Fruit fly (Drosophila melanogaster) whole organism, wandering third instar larva: ENCODE results near the gene not.

Experiments
- Abd-B ChIP-seq: fragments of >200 bp; optimal IDR thresholded peaks from 2 replicates; lab custom pipeline; 2017; ENCODE audit warnings: missing biosample characterization, missing genetic modification characterization
- CG32264 ChIP-seq: fragments of 200-800 bp; sonication (Bioruptor generic); optimal IDR thresholded peaks from 2 replicates; lab custom pipeline; 2016; ENCODE audit warnings: missing biosample characterization, missing genetic modification characterization
- CG9705 ChIP-seq: fragments of 200-800 bp; sonication (Bioruptor generic); optimal IDR thresholded peaks from 2 replicates; lab custom pipeline; 2018; ENCODE audit warnings: missing biosample characterization, mild to moderate bottlenecking, missing genetic modification characterization
- CrebA ChIP-seq: fragments of 200-800 bp; sonication (Bioruptor generic); optimal IDR thresholded peaks from 2 replicates; lab custom pipeline; 2016; ENCODE audit warnings: missing biosample characterization, mild to moderate bottlenecking, missing genetic modification characterization, borderline replicate concordance
- Dfd ChIP-seq: fragments of >200 bp; optimal IDR thresholded peaks from 2 replicates; lab custom pipeline; 2017; ENCODE audit warnings: missing biosample characterization, missing genetic modification characterization
- Dif ChIP-seq: fragments of 200-275, 200-300 bp; sonication (Bioruptor generic); optimal IDR thresholded peaks from 2 replicates; lab custom pipeline; 2018; ENCODE audit warnings: missing biosample characterization, missing genetic modification characterization; ENCODE audit not compliant: partially characterized antibody
- GATAd ChIP-seq: sonication (Bioruptor generic); optimal IDR thresholded peaks from 2 replicates; lab custom pipeline; 2016; ENCODE audit warnings: missing biosample characterization, missing genetic modification characterization
- HLH106 ChIP-seq: fragments of 200-800 bp; optimal IDR thresholded peaks from 3 replicates; lab custom pipeline; 2019; ENCODE audit warnings: missing biosample characterization, mild to moderate bottlenecking, missing genetic modification characterization, moderate library complexity
- Hnf4 ChIP-seq: fragments of 200-800 bp; sonication (Bioruptor generic); optimal IDR thresholded peaks from 2 replicates; lab custom pipeline; 2016; ENCODE audit warnings: missing biosample characterization, mild to moderate bottlenecking, missing genetic modification characterization
- Hr78 ChIP-seq: fragments of >200 bp; optimal IDR thresholded peaks from 2 replicates; lab custom pipeline; 2017; ENCODE audit warnings: missing biosample characterization, missing genetic modification characterization
- Hr83 ChIP-seq: fragments of 200-300 bp; sonication (Bioruptor generic); optimal IDR thresholded peaks from 2 replicates; lab custom pipeline; 2016; ENCODE audit warnings: missing biosample characterization, mild to moderate bottlenecking, missing genetic modification characterization, moderate library complexity; ENCODE audit not compliant: poor library complexity, severe bottlenecking
- Jra ChIP-seq: sonication (Bioruptor generic); optimal IDR thresholded peaks from 2 replicates; lab custom pipeline; 2016; ENCODE audit warnings: missing biosample characterization, missing genetic modification characterization
- Mio ChIP-seq: sonication (Bioruptor generic); optimal IDR thresholded peaks from 2 replicates; lab custom pipeline; 2016; ENCODE audit warnings: missing biosample characterization, missing genetic modification characterization
- Myc ChIP-seq: fragments of >200 bp; optimal IDR thresholded peaks from 2 replicates; lab custom pipeline; 2017
- N ChIP-seq: fragments of >200 bp; optimal IDR thresholded peaks from 2 replicates; lab custom pipeline; 2018; ENCODE audit warnings: missing biosample characterization, missing external identifiers, missing genetic modification characterization
- OdsH ChIP-seq: fragments of 200-800 bp; sonication (Bioruptor generic); optimal IDR thresholded peaks from 2 replicates; lab custom pipeline; 2016; ENCODE audit warnings: missing biosample characterization, mild to moderate bottlenecking, missing genetic modification characterization
- Rel ChIP-seq, 2 experiments: fragments of 200-800 bp; sonication (Bioruptor generic) in 1 of 2; optimal IDR thresholded peaks; 2 replicates in 1 of 2; 3 replicates in 1 of 2; lab custom pipeline; 2016 to 2019; ENCODE audit warnings: mild to moderate bottlenecking in 2 of 2, missing biosample characterization in 2 of 2, missing genetic modification characterization in 2 of 2, moderate library complexity in 1 of 2
- Sp1 ChIP-seq: fragments of 200-800 bp; sonication (Bioruptor generic); optimal IDR thresholded peaks from 3 replicates; lab custom pipeline; 2019; ENCODE audit warnings: missing biosample characterization, mild to moderate bottlenecking, missing genetic modification characterization, moderate library complexity
- Vsx2 ChIP-seq: fragments of 200-300, 225-300 bp; sonication (Bioruptor generic); optimal IDR thresholded peaks from 2 replicates; lab custom pipeline; 2018; ENCODE audit warnings: missing biosample characterization, missing genetic modification characterization; ENCODE audit not compliant: partially characterized antibody
- br ChIP-seq: fragments of 200-800 bp; sonication (Bioruptor generic); optimal IDR thresholded peaks from 2 replicates; lab custom pipeline; 2016; ENCODE audit warnings: missing biosample characterization, missing genetic modification characterization
- brk ChIP-seq: fragments of 200-800 bp; sonication (Bioruptor generic); optimal IDR thresholded peaks from 2 replicates; lab custom pipeline; 2016; ENCODE audit warnings: missing biosample characterization, mild to moderate bottlenecking, missing genetic modification characterization
- dl ChIP-seq, 2 experiments: fragments of 175-275, 200-275 bp in 1 of 2; fragments of 200-275 bp in 1 of 2; sonication (Bioruptor generic); optimal IDR thresholded peaks; lab custom pipeline; 2018; ENCODE audit warnings: mild to moderate bottlenecking in 2 of 2, missing biosample characterization in 2 of 2, missing genetic modification characterization in 2 of 2, moderate library complexity in 2 of 2; ENCODE audit not compliant: partially characterized antibody in 2 of 2, insufficient read depth in 1 of 2
- dmrt93B ChIP-seq: fragments of 200-800 bp; sonication (Bioruptor generic); optimal IDR thresholded peaks from 2 replicates; lab custom pipeline; 2018; ENCODE audit warnings: missing biosample characterization, mild to moderate bottlenecking, missing genetic modification characterization
- dsf ChIP-seq: sonication (Bioruptor generic); optimal IDR thresholded peaks from 2 replicates; lab custom pipeline; 2016; ENCODE audit warnings: missing biosample characterization, missing genetic modification characterization, borderline replicate concordance
- ey ChIP-seq: fragments of 200-800 bp; sonication (Bioruptor generic); optimal IDR thresholded peaks from 2 replicates; lab custom pipeline; 2016; ENCODE audit warnings: missing biosample characterization, missing genetic modification characterization
- foxo ChIP-seq, 2 experiments: fragments of 200-800 bp; sonication (Bioruptor generic); optimal IDR thresholded peaks; 2 replicates in 1 of 2; 3 replicates in 1 of 2; lab custom pipeline; 2016 to 2017; ENCODE audit warnings: missing biosample characterization in 2 of 2, missing genetic modification characterization in 2 of 2
- fru ChIP-seq: fragments of 200-800 bp; sonication (Bioruptor generic); optimal IDR thresholded peaks from 3 replicates; lab custom pipeline; 2016; ENCODE audit warnings: missing biosample characterization, mild to moderate bottlenecking, missing genetic modification characterization
- h ChIP-seq: fragments of 200-800 bp; sonication (Bioruptor generic); optimal IDR thresholded peaks from 3 replicates; lab custom pipeline; 2016; ENCODE audit warnings: missing biosample characterization, mild to moderate bottlenecking, missing genetic modification characterization
- jim ChIP-seq: fragments of 175-275, 200-325 bp; sonication (Bioruptor generic); optimal IDR thresholded peaks from 2 replicates; lab custom pipeline; 2016; ENCODE audit warnings: missing biosample characterization, mild to moderate bottlenecking, missing genetic modification characterization
- lola ChIP-seq: fragments of >200 bp; optimal IDR thresholded peaks from 2 replicates; lab custom pipeline; 2017; ENCODE audit warnings: missing biosample characterization, missing genetic modification characterization
- pan ChIP-seq: fragments of >200 bp; optimal IDR thresholded peaks from 2 replicates; lab custom pipeline; 2017
- psq ChIP-seq: fragments of 200-800 bp; sonication (Bioruptor generic); optimal IDR thresholded peaks from 3 replicates; lab custom pipeline; 2017; ENCODE audit warnings: missing biosample characterization, mild to moderate bottlenecking, missing genetic modification characterization, moderate library complexity
- rgr ChIP-seq: fragments of 200-800 bp; sonication (Bioruptor generic); optimal IDR thresholded peaks from 3 replicates; lab custom pipeline; 2016; ENCODE audit warnings: missing biosample characterization, mild to moderate bottlenecking, missing genetic modification characterization
- sage ChIP-seq: fragments of 200-800 bp; sonication (Bioruptor generic); optimal IDR thresholded peaks from 2 replicates; lab custom pipeline; 2016; ENCODE audit warnings: missing biosample characterization, mild to moderate bottlenecking, missing genetic modification characterization
- sv ChIP-seq: fragments of 200-800 bp; sonication (Bioruptor generic); optimal IDR thresholded peaks from 3 replicates; lab custom pipeline; 2016; ENCODE audit warnings: missing biosample characterization, missing genetic modification characterization
- tai ChIP-seq: sonication (Bioruptor generic); optimal IDR thresholded peaks from 2 replicates; lab custom pipeline; 2016; ENCODE audit warnings: missing biosample characterization, missing genetic modification characterization
- usp ChIP-seq: fragments of >200 bp; optimal IDR thresholded peaks from 2 replicates; lab custom pipeline; 2017; ENCODE audit warnings: missing biosample characterization, missing genetic modification characterization
- woc ChIP-seq: sonication (Bioruptor generic); optimal IDR thresholded peaks from 2 replicates; lab custom pipeline; 2016; ENCODE audit warnings: missing biosample characterization, mild to moderate bottlenecking, missing genetic modification characterization

not gene

dm6 chr3L:18628458-18628857 lies 6.5 kb upstream of the not start:
- no peak for TF ChIP-seq Rel (GFP tag; optimal IDR thresholded peaks at IDR 0.05; lab: Kevin White, UChicago)
- TF ChIP-seq Rel (tag; optimal IDR thresholded peaks at IDR 0.05; lab: Kevin White, UChicago), result peak; percentile 67
- no peak for TF ChIP-seq h (GFP tag; lab: Kevin White, UChicago)

- TF ChIP-seq Dif (GFP tag; lab: Kevin White, UChicago) (peak; percentile 44), dl (GFP tag; optimal IDR thresholded peaks at IDR 0.05; lab: Kevin White, UChicago; ENCODE audit: insufficient read depth in 1 of 2, partially characterized antibody in 2 of 2) (peak in 1 of 2 experiments; percentile 22), Mio (GFP tag; lab: Kevin White, UChicago) (no peak)
Measured at dm6 chr3L:18627657-18628455, 5.9 kb upstream of the not start.

- TF ChIP-seq sv (GFP tag; lab: Kevin White, UChicago) (no peak), OdsH (no peak), HLH106 (tag; lab: Kevin White, UChicago) (peak; percentile 6)
Measured at dm6 chr3L:18626451-18627079, 4.6 kb upstream of the not start.

DNA sequence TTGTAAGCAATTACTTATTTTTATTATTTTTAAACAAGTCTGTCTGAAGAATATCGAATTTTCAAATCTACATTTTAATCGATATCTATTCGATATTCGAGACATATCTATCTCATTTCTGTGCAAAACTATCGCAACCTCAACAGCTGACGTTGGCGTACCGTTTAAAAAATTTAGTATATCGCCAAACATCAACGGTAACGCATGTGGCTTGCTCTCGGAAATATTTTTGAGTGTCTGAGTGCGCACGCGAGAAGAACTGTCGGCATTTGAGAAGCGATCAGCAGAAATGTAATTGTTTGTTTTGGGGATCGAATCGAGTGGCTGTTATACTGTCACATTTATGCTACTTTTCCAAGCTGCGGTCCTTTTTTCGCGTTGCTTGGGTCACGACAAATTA lies 3.9 kb upstream of the not start, which contains the start of gene MYPT-75D:
Gene MYPT-75D, plus strand, starts transcription at position 174 of the 400 bp plus-strand sequence.
- no peak for TF ChIP-seq N (GFP tag; lab: Kevin White, UChicago)
- TF ChIP-seq Sp1 (GFP tag; lab: Kevin White, UChicago), result peak; percentile 25
- no peak for TF ChIP-seq psq (GFP tag; lab: Kevin White, UChicago)
- TF ChIP-seq Rel (GFP tag; optimal IDR thresholded peaks at IDR 0.05; lab: Kevin White, UChicago), result no peak
- peak; percentile 22 for TF ChIP-seq Rel (tag; optimal IDR thresholded peaks at IDR 0.05; lab: Kevin White, UChicago)
- TF ChIP-seq sage (GFP tag; lab: Kevin White, UChicago), result no peak
- no peak for TF ChIP-seq Vsx2
- TF ChIP-seq CG32264, result no peak
- TF ChIP-seq br (GFP tag; lab: Kevin White, UChicago), result no peak
- TF ChIP-seq CrebA (GFP tag; lab: Kevin White, UChicago), result no peak
- TF ChIP-seq foxo (GFP tag; optimal IDR thresholded peaks at IDR 0.05; lab: Kevin White, UChicago), result peak in 1 of 2 experiments; percentile 21
- no peak for TF ChIP-seq pan (lab: Kevin White, UChicago)
- no peak for TF ChIP-seq Jra
- TF ChIP-seq usp (GFP tag; lab: Kevin White, UChicago), result no peak
- no peak for TF ChIP-seq Dif (GFP tag; lab: Kevin White, UChicago)
- no peak for TF ChIP-seq Hr78 (GFP tag; lab: Kevin White, UChicago)
- TF ChIP-seq brk (GFP tag; lab: Kevin White, UChicago), result no peak
- TF ChIP-seq Mio (GFP tag; lab: Kevin White, UChicago), result no peak
- TF ChIP-seq dmrt93B (GFP tag; lab: Kevin White, UChicago), result no peak
- TF ChIP-seq Hr83 (GFP tag; lab: Kevin White, UChicago), result peak; percentile 75
- TF ChIP-seq h (GFP tag; lab: Kevin White, UChicago), result no peak
- TF ChIP-seq OdsH, result no peak
- no peak for TF ChIP-seq GATAd (GFP tag; lab: Kevin White, UChicago)
- TF ChIP-seq sv (GFP tag; lab: Kevin White, UChicago), result no peak
- TF ChIP-seq HLH106 (tag; lab: Kevin White, UChicago), result no peak
- TF ChIP-seq lola (GFP tag; lab: Kevin White, UChicago), result no peak
- no peak for TF ChIP-seq fru (GFP tag; lab: Kevin White, UChicago)
- TF ChIP-seq Abd-B, result no peak
- TF ChIP-seq dl (GFP tag; optimal IDR thresholded peaks at IDR 0.05; lab: Kevin White, UChicago; ENCODE audit: insufficient read depth in 1 of 2, partially characterized antibody in 2 of 2), result peak in 1 of 2 experiments; percentile 27
- no peak for TF ChIP-seq ey
- TF ChIP-seq CG9705 (GFP tag; lab: Kevin White, UChicago), result no peak
- peak; percentile 16 for TF ChIP-seq tai (GFP tag; lab: Kevin White, UChicago)
- no peak for TF ChIP-seq woc
- peak; percentile 39 for TF ChIP-seq rgr
- peak; percentile 18 for TF ChIP-seq jim
- peak; percentile 65 for TF ChIP-seq Hnf4 (GFP tag; lab: Kevin White, UChicago)
- no peak for TF ChIP-seq dsf
- no peak for TF ChIP-seq Myc (lab: Kevin White, UChicago)
- no peak for TF ChIP-seq Dfd (GFP tag; lab: Kevin White, UChicago)
